Worm (Caenorhabditis elegans) whole organism, L2 larva: ENCODE results near the gene F21D12.3.

Experiments
- C34F6.9 ChIP-seq: fragments of 150-350 bp; optimal IDR thresholded peaks from 2 replicates; lab custom pipeline; 2014; ENCODE audit warnings: missing biosample characterization, missing genetic modification characterization
- alr-1 ChIP-seq: fragments of 150-350 bp; optimal IDR thresholded peaks from 2 replicates; lab custom pipeline; 2014; ENCODE audit warnings: missing biosample characterization, missing genetic modification characterization
- ceh-16 ChIP-seq: fragments of 150-350 bp; optimal IDR thresholded peaks from 2 replicates; lab custom pipeline; 2014; ENCODE audit warnings: missing biosample characterization, missing genetic modification characterization
- elt-1 ChIP-seq: fragments of 150-350 bp; optimal IDR thresholded peaks from 2 replicates; lab custom pipeline; 2014; ENCODE audit warnings: missing biosample characterization, missing genetic modification characterization
- lin-13 ChIP-seq: fragments of 150-350 bp; optimal IDR thresholded peaks from 2 replicates; lab custom pipeline; 2014; ENCODE audit warnings: missing biosample characterization, missing genetic modification reagents, missing genetic modification characterization
- nhr-23 ChIP-seq: fragments of 150-350 bp; optimal IDR thresholded peaks from 2 replicates; lab custom pipeline; 2014; ENCODE audit warnings: missing biosample characterization, missing genetic modification reagents, missing genetic modification characterization
- nhr-6 ChIP-seq: fragments of 150-350 bp; optimal IDR thresholded peaks from 2 replicates; lab custom pipeline; 2014; ENCODE audit warnings: missing biosample characterization, missing genetic modification characterization
- nhr-77 ChIP-seq: fragments of 150-350 bp; optimal IDR thresholded peaks from 2 replicates; lab custom pipeline; 2014; ENCODE audit warnings: missing biosample characterization, missing genetic modification characterization
- unc-39 ChIP-seq: fragments of 150-350 bp; optimal IDR thresholded peaks from 2 replicates; lab custom pipeline; 2014; ENCODE audit warnings: missing biosample characterization, missing genetic modification characterization
- unc-62 ChIP-seq: fragments of 150-350 bp; optimal IDR thresholded peaks from 2 replicates; lab custom pipeline; 2014; ENCODE audit warnings: missing biosample characterization, missing genetic modification reagents, missing genetic modification characterization

DNA sequence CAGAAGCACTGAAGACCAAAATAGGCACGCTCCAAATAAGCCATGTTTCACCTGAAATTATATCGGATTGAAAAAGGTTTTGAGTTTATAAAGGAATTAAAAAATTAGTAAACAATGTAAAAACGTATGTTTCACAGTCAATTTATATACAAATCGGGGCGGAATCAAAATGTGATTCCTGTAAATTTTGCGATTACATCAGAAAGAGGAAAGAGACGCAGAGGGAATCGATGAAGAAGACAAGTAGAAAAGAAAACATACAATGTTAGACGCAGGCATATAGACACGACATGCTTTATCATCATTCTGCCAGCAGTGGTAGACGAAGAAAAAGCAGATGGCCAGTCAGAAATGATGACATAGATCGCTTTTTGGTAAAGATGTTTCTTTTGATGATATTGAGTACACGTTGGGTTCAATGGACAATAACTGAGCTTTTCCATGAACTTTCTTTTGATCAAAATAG, 40.2 kb upstream of the F21D12.3 start, which contains the start of gene msra-1:
- no peak for TF ChIP-seq nhr-6 (tag; lab: Kevin White, UChicago)
- no peak for TF ChIP-seq unc-62 (GFP tag; lab: Kevin White, UChicago)
- no peak for TF ChIP-seq ceh-16 (tag; lab: Kevin White, UChicago)
- no peak for TF ChIP-seq nhr-23 (tag; lab: Kevin White, UChicago)
- no peak for TF ChIP-seq lin-13 (GFP tag; lab: Kevin White, UChicago)
- TF ChIP-seq alr-1 (tag; lab: Kevin White, UChicago), result no peak
- no peak for TF ChIP-seq elt-1 (tag; lab: Kevin White, UChicago)
- peak; percentile 63 for TF ChIP-seq C34F6.9 (tag; lab: Kevin White, UChicago)
- TF ChIP-seq nhr-77 (tag; lab: Kevin White, UChicago), result no peak
- no peak for TF ChIP-seq unc-39 (tag; lab: Kevin White, UChicago)
